Fruit fly (Drosophila melanogaster) whole organism, embryonic: ENCODE measurements around the gene Hpd.

ENCODE experiments used
- Atf-2 ChIP-seq: fragments of 200-800 bp; sonication (Bioruptor generic); optimal IDR thresholded peaks from 2 replicates; lab custom pipeline; 2016; ENCODE audit warnings: missing biosample characterization, missing genetic modification characterization
- CG10654 ChIP-seq: fragments of 200-800 bp; sonication (Bioruptor generic); optimal IDR thresholded peaks from 2 replicates; lab custom pipeline; 2016; ENCODE audit warnings: missing biosample characterization, missing genetic modification characterization
- CG1529 ChIP-seq: fragments of 200-800 bp; sonication (Bioruptor generic); optimal IDR thresholded peaks from 3 replicates; lab custom pipeline; 2018; ENCODE audit warnings: missing biosample characterization, missing genetic modification characterization
- CG15601 ChIP-seq: fragments of 200-800 bp; sonication (Bioruptor generic); optimal IDR thresholded peaks from 3 replicates; lab custom pipeline; 2019; ENCODE audit warnings: missing biosample characterization, mild to moderate bottlenecking, missing genetic modification characterization, moderate library complexity
- CG16863 ChIP-seq: fragments of 200-800 bp; sonication (Bioruptor generic); optimal IDR thresholded peaks from 3 replicates; lab custom pipeline; 2016; ENCODE audit warnings: missing biosample characterization, missing genetic modification characterization
- CG17328 ChIP-seq: fragments of 200-800 bp; sonication (Bioruptor generic); IDR thresholded peaks from 2 replicates; pipeline ENCODE4 v1.3.6; 2022; ENCODE audit warnings: missing biosample characterization, missing genetic modification characterization
- CG17385 ChIP-seq: fragments of 200-800 bp; sonication (Bioruptor generic); optimal IDR thresholded peaks from 3 replicates; lab custom pipeline; 2018; ENCODE audit warnings: missing biosample characterization, mild to moderate bottlenecking, missing genetic modification characterization
- CG1792 ChIP-seq: fragments of 200-800 bp; sonication (Bioruptor generic); optimal IDR thresholded peaks from 2 replicates; lab custom pipeline; 2016; ENCODE audit warnings: missing biosample characterization, missing genetic modification characterization
- CG18262 ChIP-seq: fragments of 200-800 bp; optimal IDR thresholded peaks from 3 replicates; lab custom pipeline; 2019; ENCODE audit warnings: missing biosample characterization, mild to moderate bottlenecking, missing genetic modification characterization, moderate library complexity
- CG30403 ChIP-seq: fragments of 200-800 bp; sonication (Bioruptor generic); optimal IDR thresholded peaks from 3 replicates; lab custom pipeline; 2016; ENCODE audit warnings: missing biosample characterization, missing genetic modification characterization
- CG32532 ChIP-seq: fragments of 200-800 bp; sonication (Bioruptor generic); IDR thresholded peaks from 2 replicates; pipeline ENCODE4 v1.3.6; 2022; ENCODE audit warnings: missing biosample characterization, missing genetic modification characterization
- CG33213 ChIP-seq: fragments of 200-800 bp; sonication (Bioruptor generic); optimal IDR thresholded peaks from 3 replicates; lab custom pipeline; 2016; ENCODE audit warnings: missing biosample characterization, missing genetic modification characterization
- CG3995 ChIP-seq: fragments of 200-800 bp; sonication (Bioruptor generic); optimal IDR thresholded peaks from 3 replicates; lab custom pipeline; 2016; ENCODE audit warnings: missing biosample characterization, missing genetic modification characterization
- CG4360 ChIP-seq: fragments of 200-800 bp; sonication (Bioruptor generic); IDR thresholded peaks from 2 replicates; pipeline ENCODE4 v1.3.6; 2022; ENCODE audit warnings: missing biosample characterization, missing genetic modification characterization
- CG6272 ChIP-seq: fragments of 200-800 bp; sonication (Bioruptor generic); IDR thresholded peaks from 2 replicates; pipeline ENCODE4 v1.3.6; 2022; ENCODE audit warnings: missing biosample characterization, missing genetic modification characterization
- CG6689 ChIP-seq: fragments of 200-800 bp; sonication (Bioruptor generic); IDR thresholded peaks from 2 replicates; pipeline ENCODE4 v1.3.6; 2022; ENCODE audit warnings: missing biosample characterization, missing genetic modification characterization
- CG7745 ChIP-seq: fragments of 200-800 bp; sonication (Bioruptor generic); optimal IDR thresholded peaks from 2 replicates; lab custom pipeline; 2018; ENCODE audit warnings: missing biosample characterization, mild to moderate bottlenecking, missing genetic modification characterization, moderate library complexity
- CG7839 ChIP-seq: fragments of 200-800 bp; sonication (Bioruptor generic); optimal IDR thresholded peaks from 3 replicates; lab custom pipeline; 2018; ENCODE audit warnings: missing biosample characterization, mild to moderate bottlenecking, missing genetic modification characterization, moderate library complexity
- CG7987 ChIP-seq: fragments of 200-800 bp; sonication (Bioruptor generic); optimal IDR thresholded peaks from 2 replicates; lab custom pipeline; 2018; ENCODE audit warnings: missing biosample characterization, mild to moderate bottlenecking, missing genetic modification characterization, moderate library complexity
- CG8089 ChIP-seq: fragments of 200-800 bp; sonication (Bioruptor generic); optimal IDR thresholded peaks from 3 replicates; lab custom pipeline; 2016; ENCODE audit warnings: missing biosample characterization, missing genetic modification characterization
- CG8281 ChIP-seq: fragments of 200-800 bp; sonication (Bioruptor generic); optimal IDR thresholded peaks from 2 replicates; lab custom pipeline; 2018; ENCODE audit warnings: missing biosample characterization, mild to moderate bottlenecking, missing genetic modification characterization, moderate library complexity
- CG9437 ChIP-seq: fragments of 200-800 bp; sonication (Bioruptor generic); optimal IDR thresholded peaks from 2 replicates; lab custom pipeline; 2018; ENCODE audit warnings: missing biosample characterization, mild to moderate bottlenecking, missing genetic modification characterization
- Camta ChIP-seq: fragments of 200-800 bp; sonication (Bioruptor generic); optimal IDR thresholded peaks from 2 replicates; lab custom pipeline; 2016; ENCODE audit warnings: missing biosample characterization, missing genetic modification characterization
- HHEX ChIP-seq: fragments of 200-800 bp; sonication (Bioruptor generic); optimal IDR thresholded peaks from 3 replicates; lab custom pipeline; 2017; ENCODE audit warnings: missing biosample characterization, mild to moderate bottlenecking, missing genetic modification characterization, missing genetic modification reagents
- Lhr ChIP-seq: fragments of 200-800 bp; sonication (Bioruptor generic); optimal IDR thresholded peaks from 3 replicates; lab custom pipeline; 2017; ENCODE audit warnings: mild to moderate bottlenecking, missing biosample characterization, missing genetic modification reagents, missing genetic modification characterization
- MTF-1 ChIP-seq: fragments of 200-800 bp; sonication (Bioruptor generic); optimal IDR thresholded peaks from 2 replicates; lab custom pipeline; 2018; ENCODE audit warnings: missing biosample characterization, mild to moderate bottlenecking, missing genetic modification characterization, borderline replicate concordance
- Med ChIP-seq: fragments of 200-800 bp; sonication (Bioruptor generic); peaks from one replicate; lab custom pipeline; 2016; ENCODE audit warnings: missing biosample characterization, missing genetic modification characterization, mild to moderate bottlenecking, inconsistent platforms, moderate library complexity
- Spps ChIP-seq: fragments of 200-800 bp; sonication (Bioruptor generic); optimal IDR thresholded peaks from 2 replicates; lab custom pipeline; 2018; ENCODE audit warnings: missing biosample characterization, mild to moderate bottlenecking, missing genetic modification characterization
- Usf ChIP-seq: fragments of 200-800 bp; sonication (Bioruptor generic); optimal IDR thresholded peaks from 2 replicates; lab custom pipeline; 2017; ENCODE audit warnings: missing genotype, missing biosample characterization, missing genetic modification characterization
- bcd ChIP-seq: fragments of 200-800 bp; sonication (Bioruptor generic); optimal IDR thresholded peaks from 2 replicates; lab custom pipeline; 2017; ENCODE audit warnings: missing biosample characterization, mild to moderate bottlenecking, missing genetic modification characterization
- caup ChIP-seq: fragments of 200-800 bp; sonication (Bioruptor generic); optimal IDR thresholded peaks from 3 replicates; lab custom pipeline; 2017; ENCODE audit warnings: missing biosample characterization, mild to moderate bottlenecking, missing genetic modification characterization, moderate library complexity; ENCODE audit not compliant: severe bottlenecking
- crp ChIP-seq, 2 experiments: fragments of 200-800 bp; sonication (Bioruptor generic); optimal IDR thresholded peaks; 2 replicates in 1 of 2; 3 replicates in 1 of 2; lab custom pipeline; 2017; ENCODE audit warnings: missing biosample characterization in 2 of 2, missing genetic modification characterization in 2 of 2, mild to moderate bottlenecking in 1 of 2, moderate library complexity in 1 of 2
- da ChIP-seq: fragments of 200-800 bp; sonication (Bioruptor generic); optimal IDR thresholded peaks from 2 replicates; lab custom pipeline; 2016; ENCODE audit warnings: missing biosample characterization, missing genetic modification characterization
- fd102C ChIP-seq: fragments of 200-800 bp; sonication (Bioruptor generic); optimal IDR thresholded peaks from 2 replicates; lab custom pipeline; 2018; ENCODE audit warnings: missing biosample characterization, mild to moderate bottlenecking, missing genetic modification characterization, moderate library complexity
- grau ChIP-seq: fragments of 200-800 bp; optimal IDR thresholded peaks from 3 replicates; lab custom pipeline; 2019; ENCODE audit warnings: missing biosample characterization, mild to moderate bottlenecking, missing genetic modification characterization, moderate library complexity
- gro ChIP-seq: fragments of 200-800 bp; sonication (Bioruptor generic); optimal IDR thresholded peaks from 2 replicates; lab custom pipeline; 2016; ENCODE audit warnings: missing biosample characterization, missing genetic modification characterization
- her ChIP-seq: fragments of 200-800 bp; sonication (Bioruptor generic); optimal IDR thresholded peaks from 2 replicates; lab custom pipeline; 2016; ENCODE audit warnings: missing biosample characterization, missing genetic modification characterization
- insv ChIP-seq, 2 experiments: fragments of 200-800 bp; sonication (Bioruptor generic); optimal IDR thresholded peaks; 3 replicates each; lab custom pipeline; 2016 to 2018; ENCODE audit warnings: missing biosample characterization in 2 of 2, missing genetic modification characterization in 2 of 2
- lab ChIP-seq: fragments of 200-800 bp; sonication (Bioruptor generic); optimal IDR thresholded peaks from 3 replicates; lab custom pipeline; 2017; ENCODE audit warnings: missing biosample characterization, missing genetic modification characterization, mild to moderate bottlenecking, moderate library complexity, missing genetic modification reagents
- lilli ChIP-seq: fragments of 200-800 bp; sonication (Bioruptor generic); optimal IDR thresholded peaks from 3 replicates; lab custom pipeline; 2016; ENCODE audit warnings: missing biosample characterization, missing genetic modification characterization
- lov ChIP-seq, 2 experiments: fragments of 200-800 bp in 1 of 2; fragments of >200 bp in 1 of 2; sonication (Bioruptor generic) in 1 of 2; IDR thresholded peaks in 1 of 2; optimal IDR thresholded peaks in 1 of 2; 2 replicates in 1 of 2; 3 replicates in 1 of 2; pipeline versions ENCODE4 v1.3.6 to Lab custom; 2017 to 2022; ENCODE audit warnings: missing biosample characterization in 1 of 2, missing genetic modification characterization in 1 of 2
- otp ChIP-seq: fragments of 200-800 bp; sonication (Bioruptor generic); IDR thresholded peaks from 3 replicates; pipeline ENCODE4, ENCODE4 v1.3.6; 2022; ENCODE audit warnings: missing biosample characterization, missing genetic modification characterization
- tup ChIP-seq: fragments of 200-800 bp; sonication (Bioruptor generic); optimal IDR thresholded peaks from 2 replicates; lab custom pipeline; 2016; ENCODE audit warnings: missing biosample characterization, mild to moderate bottlenecking, missing genetic modification characterization, moderate library complexity

Hpd gene

dm6 chr3L:20473021-20473799 is 33.5 kb upstream of the Hpd start, which contains the start of the genes CG32428 and CG5969 (continued):
- TF ChIP-seq CG15601 (tag; lab: Kevin White, UChicago) (peak; percentile 28), fd102C (GFP tag; lab: Kevin White, UChicago) (no peak), Usf (peak; percentile 55), grau (tag; lab: Kevin White, UChicago) (peak; percentile 62)
- TF ChIP-seq, all 482 proteins: peak for 227

dm6 chr3L:20472607-20473006 is 32.9 kb upstream of the Hpd start:
- peak; percentile 21 for TF ChIP-seq da
- TF ChIP-seq HHEX (GFP tag; lab: Kevin White, UChicago): no peak
- peak; percentile 68 for TF ChIP-seq Med (GFP tag; lab: Kevin White, UChicago)
- no peak for TF ChIP-seq CG32532
- TF ChIP-seq CG4360: peak; percentile 85
- TF ChIP-seq lov (optimal IDR thresholded peaks at IDR 0.05; lab: Kevin White, UChicago): no peak
- TF ChIP-seq lov (GFP tag; IDR thresholded peaks at IDR 0.05; lab: Robert Waterston, UW): 0 out of 3 replicates have a peak, but pooled peaks have one; percentile 50

dm6 chr3L:20471499-20472313 is 32.0 kb upstream of the Hpd start:
- peak; percentile 41 for TF ChIP-seq bcd (GFP tag; lab: Kevin White, UChicago)
- no peak for TF ChIP-seq CG6689
- TF ChIP-seq CG6272: no peak
- peak; percentile 21 for TF ChIP-seq gro (GFP tag; lab: Kevin White, UChicago)
- peak; percentile 22 for TF ChIP-seq CG9437 (GFP tag; lab: Kevin White, UChicago)
- peak; percentile 43 for TF ChIP-seq lab (GFP tag; lab: Kevin White, UChicago)
- peak; percentile 20 for TF ChIP-seq CG7745 (tag; lab: Kevin White, UChicago)
- no peak for TF ChIP-seq Usf
- TF ChIP-seq CG3995 (GFP tag; lab: Kevin White, UChicago): peak; percentile 6
- TF ChIP-seq CG16863 (GFP tag; lab: Kevin White, UChicago): peak; percentile 74
- TF ChIP-seq crp (GFP tag; optimal IDR thresholded peaks at IDR 0.05; lab: Kevin White, UChicago): no peak
- peak; percentile 22 for TF ChIP-seq lilli (GFP tag; lab: Kevin White, UChicago)
- TF ChIP-seq Lhr (GFP tag; lab: Kevin White, UChicago): peak; percentile 43
- TF ChIP-seq CG18262 (tag; lab: Kevin White, UChicago): peak; percentile 41
- TF ChIP-seq CG1792 (GFP tag; lab: Kevin White, UChicago): peak; percentile 87
- 0 out of 3 replicates have a peak, but pooled peaks have one; percentile 56 for TF ChIP-seq otp
- TF ChIP-seq CG8089 (GFP tag; lab: Kevin White, UChicago): peak; percentile 83
- peak; percentile 72 for TF ChIP-seq her (GFP tag; lab: Kevin White, UChicago)
- peak; percentile 28 for TF ChIP-seq caup (GFP tag; lab: Kevin White, UChicago)
- TF ChIP-seq Camta (GFP tag; lab: Kevin White, UChicago): peak; percentile 51
- TF ChIP-seq Spps: peak; percentile 44
- TF ChIP-seq CG33213: peak; percentile 67
- TF ChIP-seq CG30403 (GFP tag; lab: Kevin White, UChicago): peak; percentile 9
- no peak for TF ChIP-seq insv (GFP tag; optimal IDR thresholded peaks at IDR 0.05; lab: Kevin White, UChicago)
- TF ChIP-seq MTF-1 (GFP tag; lab: Kevin White, UChicago): peak; percentile 48
- peak; percentile 49 for TF ChIP-seq tup (GFP tag; lab: Kevin White, UChicago)
- peak; percentile 43 for TF ChIP-seq CG17385 (GFP tag; lab: Kevin White, UChicago)
- TF ChIP-seq CG8281 (tag; lab: Kevin White, UChicago): peak; percentile 18
- peak; percentile 46 for TF ChIP-seq CG10654
- TF ChIP-seq CG1529 (GFP tag; lab: Kevin White, UChicago): peak; percentile 73
- TF ChIP-seq Atf-2 (GFP tag; lab: Kevin White, UChicago): peak; percentile 39
- peak; percentile 32; the same call in 1 of the 2 replicates for TF ChIP-seq CG17328
- TF ChIP-seq CG7839 (tag; lab: Kevin White, UChicago): peak; percentile 14
- TF ChIP-seq CG7987: peak; percentile 56
